Fruit fly (Drosophila melanogaster) Kc167 (cell line): ENCODE results near the gene eIF2D.

Source experiments
- h ChIP-seq: fragments of >200 bp; optimal IDR thresholded peaks from 3 replicates; lab custom pipeline; 2018; ENCODE audit warnings: missing external identifiers
- insv ChIP-seq: fragments of >200 bp; optimal IDR thresholded peaks from 3 replicates; lab custom pipeline; 2018; ENCODE audit warnings: missing external identifiers
- psq ChIP-seq: fragments of >200 bp; optimal IDR thresholded peaks from 2 replicates; lab custom pipeline; 2017; ENCODE audit warnings: missing external identifiers

dm6 chr3R:29138407-29138806 is 13.2 kb downstream of the eIF2D start, which contains the start of the genes Alg13 and superdeath:
- TF ChIP-seq psq = no peak
- TF ChIP-seq h = no peak
- no peak for TF ChIP-seq insv (lab: Kevin White, UChicago)
